Worm (Caenorhabditis elegans) whole organism, L1 larva: ENCODE results near the gene C25F9.15.

ENCODE experiments used
- C04F5.9 ChIP-seq: sonication (generic microtip); optimal IDR thresholded peaks from 2 replicates; lab custom pipeline; 2016; ENCODE audit warnings: missing genetic modification characterization, missing compliant biosample characterization
- C16A3.4 ChIP-seq: fragments of 150-350 bp; optimal IDR thresholded peaks from 2 replicates; lab custom pipeline; 2014; ENCODE audit warnings: missing biosample characterization, missing genetic modification characterization
- Y116A8C.19 ChIP-seq: sonication (generic microtip); optimal IDR thresholded peaks from 2 replicates; lab custom pipeline; 2016; ENCODE audit warnings: missing compliant biosample characterization, missing genetic modification characterization, borderline replicate concordance
- aha-1 ChIP-seq: fragments of 150-350 bp; optimal IDR thresholded peaks from 2 replicates; lab custom pipeline; 2014; ENCODE audit warnings: missing biosample characterization, missing genetic modification characterization
- ama-1 ChIP-seq: fragments of 150-350 bp; optimal IDR thresholded peaks from 2 replicates; lab custom pipeline; 2014
- ceh-63 ChIP-seq: fragments of 200-800 bp; sonication (Bioruptor generic); optimal IDR thresholded peaks from 2 replicates; lab custom pipeline; 2018; ENCODE audit warnings: mild to moderate bottlenecking, missing genetic modification characterization, missing compliant biosample characterization
- ceh-8 ChIP-seq: fragments of 200-800 bp; sonication (Bioruptor generic); optimal IDR thresholded peaks from 2 replicates; lab custom pipeline; 2018; ENCODE audit warnings: mild to moderate bottlenecking, missing genetic modification characterization, moderate library complexity, missing compliant biosample characterization
- ceh-82 ChIP-seq, 3 experiments: fragments of 150-350 bp in 1 of 3; sonication (generic microtip) in 2 of 3; optimal IDR thresholded peaks; 2 replicates each; lab custom pipeline; 2014 to 2017; ENCODE audit warnings: missing biosample characterization in 3 of 3, missing genetic modification characterization in 3 of 3
- ceh-88 ChIP-seq: fragments of 200-800 bp; sonication (Bioruptor generic); IDR thresholded peaks from 2 replicates; pipeline ENCODE4 v1.3.6; 2022; ENCODE audit warnings: missing genetic modification characterization, missing compliant biosample characterization
- dpl-1 ChIP-seq, 3 experiments: fragments of 150-350 bp in 2 of 3; sonication (generic microtip) in 1 of 3; optimal IDR thresholded peaks; 2 replicates each; lab custom pipeline; 2014 to 2017; ENCODE audit warnings: missing biosample characterization in 3 of 3, missing genetic modification characterization in 3 of 3, missing genetic modification reagents in 3 of 3
- dsc-1 ChIP-seq: sonication (generic microtip); optimal IDR thresholded peaks from 2 replicates; lab custom pipeline; 2016; ENCODE audit warnings: mild to moderate bottlenecking, missing genetic modification characterization, missing compliant biosample characterization
- efl-1 ChIP-seq, 4 experiments: fragments of 150-350 bp; optimal IDR thresholded peaks in 3 of 4; peaks in 1 of 4; 1 replicate in 1 of 4; 2 replicates in 3 of 4; lab custom pipeline; 2014; ENCODE audit warnings: missing biosample characterization in 2 of 4, missing genetic modification characterization in 2 of 4, missing genetic modification reagents in 2 of 4
- efl-3 ChIP-seq: fragments of 200-800 bp; sonication (Bioruptor generic); optimal IDR thresholded peaks from 2 replicates; lab custom pipeline; 2018; ENCODE audit warnings: mild to moderate bottlenecking, missing genetic modification characterization, missing compliant biosample characterization
- elt-2 ChIP-seq: sonication (generic microtip); optimal IDR thresholded peaks from 2 replicates; lab custom pipeline; 2016; ENCODE audit warnings: missing genetic modification characterization, mild to moderate bottlenecking, inconsistent platforms, missing compliant biosample characterization, missing genetic modification reagents
- fkh-4 ChIP-seq: sonication (generic microtip); optimal IDR thresholded peaks from 2 replicates; lab custom pipeline; 2016; ENCODE audit warnings: missing compliant biosample characterization, missing genetic modification characterization, borderline replicate concordance
- grh-1 ChIP-seq: fragments of 200-800 bp; sonication (Bioruptor generic); IDR thresholded peaks from 2 replicates; pipeline ENCODE4 v1.3.6; 2022; ENCODE audit warnings: missing genetic modification reagents, missing genetic modification characterization, missing compliant biosample characterization
- hlh-17 ChIP-seq: fragments of 200-800 bp; sonication (Bioruptor generic); optimal IDR thresholded peaks from 2 replicates; lab custom pipeline; 2018; ENCODE audit warnings: missing genetic modification characterization, mild to moderate bottlenecking, missing compliant biosample characterization, moderate library complexity, borderline replicate concordance
- hlh-4 ChIP-seq: sonication (generic microtip); optimal IDR thresholded peaks from 2 replicates; lab custom pipeline; 2016; ENCODE audit warnings: mild to moderate bottlenecking, missing genetic modification characterization, missing compliant biosample characterization
- isw-1 ChIP-seq: fragments of 200-800 bp; sonication (Bioruptor generic); IDR thresholded peaks from 2 replicates; pipeline ENCODE4 v1.3.6; 2022; ENCODE audit warnings: missing genetic modification characterization, missing compliant biosample characterization
- lin-15B ChIP-seq: fragments of 150-350 bp; sonication (generic microtip); optimal IDR thresholded peaks from 3 replicates; lab custom pipeline; 2014; ENCODE audit warnings: missing biosample characterization, missing genetic modification characterization
- lin-35 ChIP-seq, 2 experiments: fragments of 150-350 bp; optimal IDR thresholded peaks; 2 replicates each; lab custom pipeline; 2014; ENCODE audit warnings: missing biosample characterization in 2 of 2, missing genetic modification characterization in 2 of 2, missing genetic modification reagents in 2 of 2
- lsy-2 ChIP-seq, 2 experiments: fragments of 150-350 bp; optimal IDR thresholded peaks; 2 replicates each; lab custom pipeline; 2014; ENCODE audit warnings: missing biosample characterization in 2 of 2, missing genetic modification characterization in 2 of 2
- mab-9 ChIP-seq: fragments of 200-800 bp; sonication (Bioruptor generic); IDR thresholded peaks from 2 replicates; pipeline ENCODE4 v1.3.6; 2022; ENCODE audit warnings: missing genetic modification reagents, missing genetic modification characterization, missing compliant biosample characterization
- mep-1 ChIP-seq: fragments of 150-350 bp; optimal IDR thresholded peaks from 2 replicates; lab custom pipeline; 2014; ENCODE audit warnings: missing biosample characterization, missing genetic modification characterization
- nhr-19 ChIP-seq: fragments of 200-800 bp; sonication (Bioruptor generic); conservative IDR thresholded peaks from 2 replicates; pipeline ENCODE4 v1.3.6; 2022; ENCODE audit warnings: missing genetic modification characterization, missing compliant biosample characterization
- nhr-47 ChIP-seq: sonication (generic microtip); optimal IDR thresholded peaks from 2 replicates; lab custom pipeline; 2016; ENCODE audit warnings: mild to moderate bottlenecking, missing genetic modification characterization, moderate library complexity, missing compliant biosample characterization
- nhr-71 ChIP-seq: sonication (generic microtip); optimal IDR thresholded peaks from 2 replicates; lab custom pipeline; 2016; ENCODE audit warnings: mild to moderate bottlenecking, missing genetic modification characterization, moderate library complexity, missing compliant biosample characterization
- nhr-76 ChIP-seq: sonication (generic microtip); optimal IDR thresholded peaks from 2 replicates; lab custom pipeline; 2017; ENCODE audit warnings: missing biosample characterization, missing genetic modification characterization
- nhr-85 ChIP-seq: sonication (generic microtip); peaks from one replicate; lab custom pipeline; 2016; ENCODE audit warnings: missing genetic modification characterization, inconsistent platforms, missing compliant biosample characterization
- pqm-1 ChIP-seq: sonication (generic microtip); optimal IDR thresholded peaks from 3 replicates; lab custom pipeline; 2017; ENCODE audit warnings: missing biosample characterization, missing genetic modification characterization
- snpc-4 ChIP-seq: fragments of 150-350 bp; optimal IDR thresholded peaks from 2 replicates; lab custom pipeline; 2014; ENCODE audit warnings: missing biosample characterization, missing genetic modification characterization
- snu-23 ChIP-seq: sonication (generic microtip); optimal IDR thresholded peaks from 2 replicates; lab custom pipeline; 2016; ENCODE audit warnings: missing genetic modification characterization, missing compliant biosample characterization
- swsn-7 ChIP-seq: sonication (generic microtip); optimal IDR thresholded peaks from 2 replicates; lab custom pipeline; 2016; ENCODE audit warnings: missing genetic modification characterization, missing compliant biosample characterization
- tbx-2 ChIP-seq: sonication (generic microtip); optimal IDR thresholded peaks from 2 replicates; lab custom pipeline; 2016; ENCODE audit warnings: missing genetic modification characterization, missing compliant biosample characterization
- unc-62 ChIP-seq: fragments of 150-350 bp; optimal IDR thresholded peaks from 2 replicates; lab custom pipeline; 2014; ENCODE audit warnings: missing biosample characterization, missing genetic modification reagents, missing genetic modification characterization
- unc-86 ChIP-seq: sonication (generic microtip); optimal IDR thresholded peaks from 2 replicates; lab custom pipeline; 2016; ENCODE audit warnings: missing genetic modification characterization, missing compliant biosample characterization
- unc-98 ChIP-seq: fragments of 200-800 bp; sonication (Bioruptor generic); IDR thresholded peaks from 2 replicates; pipeline ENCODE4 v1.3.6; 2022; ENCODE audit warnings: missing genetic modification characterization, missing compliant biosample characterization
- xbp-1 ChIP-seq: sonication (generic microtip); optimal IDR thresholded peaks from 2 replicates; lab custom pipeline; 2016; ENCODE audit warnings: missing genetic modification characterization, missing compliant biosample characterization
- zag-1 ChIP-seq: fragments of 150-350 bp; optimal IDR thresholded peaks from 2 replicates; lab custom pipeline; 2014; ENCODE audit warnings: missing biosample characterization, missing genetic modification characterization
- ztf-11 ChIP-seq, 2 experiments: sonication (generic microtip); optimal IDR thresholded peaks; 2 replicates each; lab custom pipeline; 2016 to 2017; ENCODE audit warnings: missing genetic modification characterization in 2 of 2, missing biosample characterization in 1 of 2, missing compliant biosample characterization in 1 of 2

Gene C25F9.15

DNA sequence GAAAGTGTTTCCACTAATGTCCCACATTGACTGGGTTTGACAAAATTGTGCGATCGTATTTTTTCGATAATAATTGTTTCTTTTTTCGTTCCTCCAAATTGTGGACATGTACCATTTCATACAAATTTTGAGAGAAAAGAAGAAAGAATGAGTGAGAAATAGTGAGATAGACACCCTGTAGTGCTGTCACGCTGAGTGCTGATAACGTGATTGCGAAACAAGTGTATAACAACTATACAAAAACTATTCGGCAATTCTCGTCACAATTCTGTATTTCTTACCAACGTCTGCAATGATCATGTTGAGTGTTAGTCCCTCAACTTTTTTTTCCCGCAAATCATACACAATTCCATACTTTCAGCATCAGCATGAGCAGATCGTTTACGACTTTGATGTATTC, 18.4 kb downstream of the C25F9.15 start, which contains the start of gene C25F9.14:
Gene C25F9.14, plus strand, starts transcription at position 178 of the 400 bp plus-strand sequence.
- TF ChIP-seq ceh-82 (tag; optimal IDR thresholded peaks at IDR 0.05; lab: Kevin White, UChicago) (no peak), snu-23 (GFP tag; lab: Kevin White, UChicago) (no peak), aha-1 (tag; lab: Kevin White, UChicago) (no peak), pqm-1 (tag; lab: Kevin White, UChicago) (no peak), efl-1 (optimal IDR thresholded peaks at IDR 0.05; lab: Kevin White, UChicago) (no peak), efl-1 (GFP tag; optimal IDR thresholded peaks at IDR 0.05 in 1 of 2; lab: Kevin White, UChicago) (peak in 1 of 2 experiments; percentile 21)
- TF ChIP-seq, all 84 proteins: peak for 1

DNA sequence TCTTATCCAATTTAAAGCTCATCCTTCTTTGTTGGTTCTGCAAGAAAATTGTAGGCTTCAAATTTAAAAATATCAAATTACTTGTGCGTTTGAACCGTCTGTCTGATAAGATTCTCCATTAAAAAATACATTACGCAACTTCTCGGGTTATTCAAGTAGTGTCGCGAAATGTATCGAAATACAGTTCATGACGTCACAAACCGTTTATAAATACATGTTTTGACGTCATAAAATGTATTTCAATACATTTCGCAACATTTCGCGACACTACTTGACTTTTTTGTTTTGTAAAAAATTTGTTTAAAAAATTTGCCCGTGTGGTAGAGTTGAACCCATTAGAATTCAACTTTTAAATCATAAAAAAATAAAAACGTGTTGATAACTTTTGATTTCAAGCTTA, 25.7 kb downstream of the C25F9.15 start:
- no peak for TF ChIP-seq efl-1 (optimal IDR thresholded peaks at IDR 0.05; lab: Kevin White, UChicago)
- TF ChIP-seq efl-1 (GFP tag; optimal IDR thresholded peaks at IDR 0.05 in 1 of 2; lab: Kevin White, UChicago): no peak
- TF ChIP-seq nhr-85 (tag; lab: Kevin White, UChicago): no peak
- TF ChIP-seq mep-1: no peak
- no peak for TF ChIP-seq swsn-7 (tag; lab: Kevin White, UChicago)
- TF ChIP-seq aha-1 (tag; lab: Kevin White, UChicago): no peak
- TF ChIP-seq ceh-8: no peak
- no peak for TF ChIP-seq unc-86 (tag; lab: Kevin White, UChicago)

DNA sequence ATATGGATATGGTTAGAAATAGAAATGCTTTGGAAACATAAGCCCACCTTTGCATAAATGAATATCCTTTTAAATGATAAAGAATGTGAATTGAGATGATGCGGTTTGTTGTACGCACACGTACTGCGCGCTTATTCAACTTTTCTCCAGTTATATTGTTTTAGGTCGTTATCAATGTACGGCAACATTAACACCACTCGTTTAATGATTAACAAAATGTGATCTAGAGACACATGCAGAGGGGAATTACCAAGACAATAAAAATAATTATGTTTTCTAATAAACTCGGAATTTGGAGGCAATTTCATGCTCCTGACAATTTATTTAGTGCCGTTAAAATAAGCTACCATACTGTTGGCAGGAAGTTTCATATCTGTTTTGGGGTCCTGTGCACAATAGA, 27.5 kb downstream of the C25F9.15 start, which contains the start of gene M04C3.1:
Gene M04C3.1, minus strand, starts transcription at position 164 of the 400 bp plus-strand sequence.
- TF ChIP-seq aha-1 (tag; lab: Kevin White, UChicago) (no peak), efl-1 (optimal IDR thresholded peaks at IDR 0.05; lab: Kevin White, UChicago) (no peak), efl-1 (GFP tag; optimal IDR thresholded peaks at IDR 0.05 in 1 of 2; lab: Kevin White, UChicago) (no peak), elt-2 (tag; lab: Kevin White, UChicago) (peak; percentile 7), hlh-4 (no peak), nhr-76 (tag; lab: Kevin White, UChicago) (no peak), fkh-4 (tag; lab: Kevin White, UChicago) (no peak), dpl-1 (GFP tag; optimal IDR thresholded peaks at IDR 0.05; lab: Kevin White, UChicago) (no peak), dsc-1 (tag; lab: Kevin White, UChicago) (no peak)

ce11 chrV:19448805-19449204, 30.9 kb downstream of the C25F9.15 start, which contains the start of gene M04C3.2:
TSS of gene M04C3.2 (minus strand) at chrV:19448905.
- no peak for TF ChIP-seq unc-86 (tag; lab: Kevin White, UChicago)
- TF ChIP-seq efl-3 (GFP tag; lab: Kevin White, UChicago): no peak
- no peak for TF ChIP-seq C16A3.4 (tag; lab: Kevin White, UChicago)
- no peak for TF ChIP-seq ceh-88 (GFP tag; lab: Robert Waterston, UW)
- TF ChIP-seq ztf-11 (tag; optimal IDR thresholded peaks at IDR 0.05; lab: Kevin White, UChicago): no peak
- no peak for TF ChIP-seq nhr-76 (tag; lab: Kevin White, UChicago)
- no peak for TF ChIP-seq C04F5.9 (tag; lab: Kevin White, UChicago)
- no peak for TF ChIP-seq Y116A8C.19
- no peak for TF ChIP-seq unc-62 (GFP tag; lab: Kevin White, UChicago)
- no peak for TF ChIP-seq isw-1 (GFP tag; lab: Robert Waterston, UW)

ce11 chrV:19449544-19449943, 31.6 kb downstream of the C25F9.15 start, which contains the start of gene M04C3.5:
TSS of gene M04C3.5 (plus strand) at chrV:19449733.
- TF ChIP-seq unc-98 (GFP tag; lab: Robert Waterston, UW) (no peak), xbp-1 (no peak), ceh-63 (GFP tag; lab: Kevin White, UChicago) (no peak), C04F5.9 (tag; lab: Kevin White, UChicago) (no peak), lin-35 (GFP tag; optimal IDR thresholded peaks at IDR 0.05; lab: Kevin White, UChicago) (no peak), ama-1 (lab: Kevin White, UChicago) (no peak), grh-1 (no peak), zag-1 (tag; lab: Kevin White, UChicago) (no peak), dpl-1 (GFP tag; optimal IDR thresholded peaks at IDR 0.05; lab: Kevin White, UChicago) (no peak), lsy-2 (tag; optimal IDR thresholded peaks at IDR 0.05; lab: Kevin White, UChicago) (no peak), tbx-2 (tag; lab: Kevin White, UChicago) (no peak), ztf-11 (tag; optimal IDR thresholded peaks at IDR 0.05; lab: Kevin White, UChicago) (no peak), nhr-71 (tag; lab: Kevin White, UChicago) (no peak), lin-15B (tag; lab: Kevin White, UChicago) (no peak), snpc-4 (tag; lab: Kevin White, UChicago) (no peak), mab-9 (no peak), hlh-17 (no peak), nhr-47 (tag; lab: Kevin White, UChicago) (no peak), nhr-19 (GFP tag; lab: Robert Waterston, UW) (no peak)
